Fruit fly (Drosophila melanogaster) whole organism, embryonic: Measurements from ENCODE around the gene Ugt37A2.

Experiments used
- Ada2b ChIP-seq: fragments of 200-800 bp; sonication (Bioruptor generic); IDR thresholded peaks from 2 replicates; pipeline ENCODE4 v1.3.6; 2022; ENCODE audit warnings: missing biosample characterization, missing genetic modification characterization
- Atf6 ChIP-seq: fragments of 200-800 bp; sonication (Bioruptor generic); IDR thresholded peaks from 2 replicates; pipeline ENCODE4 v1.3.6; 2022; ENCODE audit warnings: missing biosample characterization, missing genetic modification characterization
- Blimp-1 ChIP-seq: fragments of 200-800 bp; sonication (Bioruptor generic); optimal IDR thresholded peaks from 3 replicates; lab custom pipeline; 2018; ENCODE audit warnings: missing biosample characterization, missing genetic modification characterization, mild to moderate bottlenecking, moderate library complexity, missing genetic modification reagents
- CG1024 ChIP-seq: fragments of 200-800 bp; sonication (Bioruptor generic); IDR thresholded peaks from 2 replicates; pipeline ENCODE4 v1.3.6; 2022; ENCODE audit warnings: missing biosample characterization, missing genetic modification characterization
- CG10366 ChIP-seq: fragments of 200-800 bp; sonication (Bioruptor generic); IDR thresholded peaks from 2 replicates; pipeline ENCODE4 v1.3.6; 2022; ENCODE audit warnings: missing biosample characterization, missing genetic modification characterization
- CG11695 ChIP-seq: fragments of 200-800 bp; sonication (Bioruptor generic); IDR thresholded peaks from 3 replicates; pipeline ENCODE4 v1.3.6; 2022; ENCODE audit warnings: missing biosample characterization, missing genetic modification characterization
- CG12299 ChIP-seq: fragments of 200-800 bp; sonication (Bioruptor generic); optimal IDR thresholded peaks from 2 replicates; lab custom pipeline; 2018; ENCODE audit warnings: missing biosample characterization, mild to moderate bottlenecking, missing genetic modification characterization
- CG17359 ChIP-seq: fragments of 200-800 bp; sonication (Bioruptor generic); optimal IDR thresholded peaks from 3 replicates; lab custom pipeline; 2018; ENCODE audit warnings: missing biosample characterization, mild to moderate bottlenecking, missing genetic modification characterization, moderate library complexity
- CG18599 ChIP-seq: fragments of 200-800 bp; sonication (Bioruptor generic); optimal IDR thresholded peaks from 3 replicates; lab custom pipeline; 2017; ENCODE audit warnings: missing biosample characterization, missing genetic modification characterization, mild to moderate bottlenecking, moderate library complexity, missing genetic modification reagents
- CG18619 ChIP-seq: fragments of 200-800 bp; sonication (Bioruptor generic); optimal IDR thresholded peaks from 3 replicates; lab custom pipeline; 2017; ENCODE audit warnings: missing biosample characterization, mild to moderate bottlenecking, missing genetic modification characterization
- CG30403 ChIP-seq: fragments of 200-800 bp; sonication (Bioruptor generic); optimal IDR thresholded peaks from 3 replicates; lab custom pipeline; 2016; ENCODE audit warnings: missing biosample characterization, missing genetic modification characterization
- CG32532 ChIP-seq: fragments of 200-800 bp; sonication (Bioruptor generic); IDR thresholded peaks from 2 replicates; pipeline ENCODE4 v1.3.6; 2022; ENCODE audit warnings: missing biosample characterization, missing genetic modification characterization
- CG33213 ChIP-seq: fragments of 200-800 bp; sonication (Bioruptor generic); optimal IDR thresholded peaks from 3 replicates; lab custom pipeline; 2016; ENCODE audit warnings: missing biosample characterization, missing genetic modification characterization
- CG33557 ChIP-seq: fragments of 200-800 bp; sonication (Bioruptor generic); optimal IDR thresholded peaks from 2 replicates; lab custom pipeline; 2019; ENCODE audit warnings: missing biosample characterization, mild to moderate bottlenecking, missing genetic modification characterization, moderate library complexity
- CG3407 ChIP-seq: fragments of 200-800 bp; sonication (Bioruptor generic); optimal IDR thresholded peaks from 2 replicates; lab custom pipeline; 2018; ENCODE audit warnings: missing biosample characterization, mild to moderate bottlenecking, missing genetic modification characterization
- CG3838 ChIP-seq: fragments of 200-800 bp; sonication (Bioruptor generic); optimal IDR thresholded peaks from 3 replicates; lab custom pipeline; 2016; ENCODE audit warnings: missing biosample characterization, missing genetic modification characterization
- CG4617 ChIP-seq: fragments of 200-800 bp; sonication (Bioruptor generic); optimal IDR thresholded peaks from 3 replicates; lab custom pipeline; 2016; ENCODE audit warnings: missing biosample characterization, missing genetic modification characterization, borderline replicate concordance
- CG6654 ChIP-seq: fragments of 200-800 bp; sonication (Bioruptor generic); optimal IDR thresholded peaks from 2 replicates; lab custom pipeline; 2017; ENCODE audit warnings: missing biosample characterization, mild to moderate bottlenecking, missing genetic modification characterization
- CG7556 ChIP-seq: fragments of 200-800 bp; sonication (Bioruptor generic); optimal IDR thresholded peaks from 2 replicates; lab custom pipeline; 2017; ENCODE audit warnings: missing biosample characterization, mild to moderate bottlenecking, missing genetic modification characterization
- CG9215 ChIP-seq: fragments of 200-800 bp; sonication (Bioruptor generic); IDR thresholded peaks from 2 replicates; pipeline ENCODE4 v1.3.6; 2022; ENCODE audit warnings: missing biosample characterization, missing genetic modification characterization
- CG9876 ChIP-seq: fragments of 200-800 bp; sonication (Bioruptor generic); optimal IDR thresholded peaks from 2 replicates; lab custom pipeline; 2016; ENCODE audit warnings: missing biosample characterization, missing genetic modification characterization
- Doc2 ChIP-seq: fragments of 200-800 bp; sonication (Bioruptor generic); IDR thresholded peaks from 2 replicates; pipeline ENCODE4 v1.3.6; 2022; ENCODE audit warnings: missing biosample characterization, missing genetic modification characterization
- E2f1 ChIP-seq: fragments of 200-800 bp; sonication (Bioruptor generic); IDR thresholded peaks from 2 replicates; pipeline ENCODE4 v1.3.6; 2022; ENCODE audit warnings: missing biosample characterization, missing genetic modification characterization
- H2.0 ChIP-seq: fragments of 200-800 bp; sonication (Bioruptor generic); IDR thresholded peaks from 2 replicates; pipeline ENCODE4 v1.3.6; 2022; ENCODE audit warnings: missing biosample characterization, missing genetic modification characterization
- Hr3 ChIP-seq: fragments of 200-800 bp; sonication (Bioruptor generic); optimal IDR thresholded peaks from 3 replicates; lab custom pipeline; 2016; ENCODE audit warnings: missing biosample characterization, missing genetic modification characterization
- Lhr ChIP-seq: fragments of 200-800 bp; sonication (Bioruptor generic); optimal IDR thresholded peaks from 3 replicates; lab custom pipeline; 2017; ENCODE audit warnings: mild to moderate bottlenecking, missing biosample characterization, missing genetic modification reagents, missing genetic modification characterization
- Myb ChIP-seq: fragments of 200-800 bp; sonication (Bioruptor generic); optimal IDR thresholded peaks from 2 replicates; lab custom pipeline; 2016; ENCODE audit warnings: missing biosample characterization, missing genetic modification characterization
- NC2β ChIP-seq: fragments of 200-800 bp; sonication (Bioruptor generic); optimal IDR thresholded peaks from 2 replicates; lab custom pipeline; 2016; ENCODE audit warnings: missing biosample characterization, missing genetic modification characterization
- NfI ChIP-seq: fragments of 200-800 bp; sonication (Bioruptor generic); optimal IDR thresholded peaks from 3 replicates; lab custom pipeline; 2018; ENCODE audit warnings: missing biosample characterization, mild to moderate bottlenecking, missing genetic modification characterization, moderate library complexity
- Oaz ChIP-seq: fragments of 200-800 bp; sonication (Bioruptor generic); IDR thresholded peaks from 2 replicates; pipeline ENCODE4 v1.3.6; 2022; ENCODE audit warnings: missing biosample characterization, missing genetic modification characterization
- Ptx1 ChIP-seq: fragments of 200-800 bp; sonication (Bioruptor generic); IDR thresholded peaks from 2 replicates; pipeline ENCODE4 v1.3.6; 2022; ENCODE audit warnings: missing biosample characterization, missing genetic modification characterization
- Side ChIP-seq: fragments of 200-800 bp; sonication (Bioruptor generic); optimal IDR thresholded peaks from 2 replicates; lab custom pipeline; 2016; ENCODE audit warnings: missing biosample characterization, missing genetic modification characterization
- Sox102F ChIP-seq: fragments of 200-800 bp; sonication (Bioruptor generic); optimal IDR thresholded peaks from 2 replicates; lab custom pipeline; 2018; ENCODE audit warnings: missing biosample characterization, mild to moderate bottlenecking, missing genetic modification characterization, moderate library complexity
- Sry-β ChIP-seq: fragments of 200-800 bp; sonication (Bioruptor generic); optimal IDR thresholded peaks from 2 replicates; lab custom pipeline; 2018; ENCODE audit warnings: missing biosample characterization, mild to moderate bottlenecking, missing genetic modification characterization, moderate library complexity
- YL-1 ChIP-seq: fragments of 200-800 bp; sonication (Bioruptor generic); optimal IDR thresholded peaks from 3 replicates; lab custom pipeline; 2017; ENCODE audit warnings: missing biosample characterization, mild to moderate bottlenecking, missing genetic modification characterization
- abd-A ChIP-seq: fragments of 200-800 bp; sonication (Bioruptor generic); optimal IDR thresholded peaks from 3 replicates; lab custom pipeline; 2019; ENCODE audit warnings: missing biosample characterization, mild to moderate bottlenecking, missing genetic modification characterization, moderate library complexity
- cad ChIP-seq: fragments of >200 bp; optimal IDR thresholded peaks from 2 replicates; lab custom pipeline; 2017; ENCODE audit warnings: missing biosample characterization, missing genetic modification characterization
- hth ChIP-seq: fragments of >200 bp; optimal IDR thresholded peaks from 2 replicates; lab custom pipeline; 2017; ENCODE audit warnings: inconsistent platforms
- luna ChIP-seq: fragments of 200-800 bp; sonication (Bioruptor generic); optimal IDR thresholded peaks from 2 replicates; lab custom pipeline; 2016; ENCODE audit warnings: missing biosample characterization, missing genetic modification characterization
- nmo ChIP-seq: fragments of 200-800 bp; sonication (Bioruptor generic); optimal IDR thresholded peaks from 2 replicates; lab custom pipeline; 2018; ENCODE audit warnings: missing biosample characterization, mild to moderate bottlenecking, missing genetic modification characterization, moderate library complexity
- pan ChIP-seq, 4 experiments: fragments of >200 bp in 3 of 4; fragments of 200-800 bp in 1 of 4; sonication (Bioruptor generic) in 1 of 4; optimal IDR thresholded peaks in 3 of 4; IDR thresholded peaks in 1 of 4; 2 replicates each; pipeline versions ENCODE4 v1.3.6 to Lab custom; 2017 to 2022; ENCODE audit warnings: missing biosample characterization in 2 of 4, missing genetic modification characterization in 2 of 4, mixed read lengths in 1 of 4
- pnt ChIP-seq: fragments of 200-800 bp; sonication (Bioruptor generic); optimal IDR thresholded peaks from 3 replicates; lab custom pipeline; 2016; ENCODE audit warnings: missing biosample characterization, missing genetic modification characterization
- ssp ChIP-seq: fragments of 200-800 bp; sonication (Bioruptor generic); IDR thresholded peaks from 2 replicates; pipeline ENCODE4 v1.3.6; 2022; ENCODE audit warnings: missing biosample characterization, missing genetic modification characterization
- toy ChIP-seq: fragments of 200-800 bp; sonication (Bioruptor generic); IDR thresholded peaks from 2 replicates; pipeline ENCODE4 v1.3.6; 2022; ENCODE audit warnings: missing biosample characterization, missing genetic modification characterization
- tup ChIP-seq: fragments of 200-800 bp; sonication (Bioruptor generic); optimal IDR thresholded peaks from 2 replicates; lab custom pipeline; 2016; ENCODE audit warnings: missing biosample characterization, mild to moderate bottlenecking, missing genetic modification characterization, moderate library complexity
- vvl ChIP-seq: fragments of 200-800 bp; sonication (Bioruptor generic); IDR thresholded peaks from 2 replicates; pipeline ENCODE4 v1.3.6; 2022; ENCODE audit warnings: missing biosample characterization, missing genetic modification characterization
- zfh1 ChIP-seq: fragments of 200-800 bp; sonication (Bioruptor generic); IDR thresholded peaks from 3 replicates; pipeline ENCODE4 v1.3.6; 2022; ENCODE audit warnings: missing biosample characterization, missing genetic modification characterization

Ugt37A2 gene

dm6 chr3R:12723759-12724158 lies 15.7 kb upstream of the Ugt37A2 start (continued):
- TF ChIP-seq Sox102F (GFP tag; lab: Kevin White, UChicago) (peak; percentile 28), zfh1 (no peak), tup (GFP tag; lab: Kevin White, UChicago) (no peak), CG30403 (GFP tag; lab: Kevin White, UChicago) (peak; percentile 2), vvl (GFP tag; lab: Robert Waterston, UW) (peak; percentile 44), CG32532 (GFP tag; lab: Robert Waterston, UW) (peak; percentile 69; the same call in 1 of the 2 replicates), Ptx1 (no peak)

DNA sequence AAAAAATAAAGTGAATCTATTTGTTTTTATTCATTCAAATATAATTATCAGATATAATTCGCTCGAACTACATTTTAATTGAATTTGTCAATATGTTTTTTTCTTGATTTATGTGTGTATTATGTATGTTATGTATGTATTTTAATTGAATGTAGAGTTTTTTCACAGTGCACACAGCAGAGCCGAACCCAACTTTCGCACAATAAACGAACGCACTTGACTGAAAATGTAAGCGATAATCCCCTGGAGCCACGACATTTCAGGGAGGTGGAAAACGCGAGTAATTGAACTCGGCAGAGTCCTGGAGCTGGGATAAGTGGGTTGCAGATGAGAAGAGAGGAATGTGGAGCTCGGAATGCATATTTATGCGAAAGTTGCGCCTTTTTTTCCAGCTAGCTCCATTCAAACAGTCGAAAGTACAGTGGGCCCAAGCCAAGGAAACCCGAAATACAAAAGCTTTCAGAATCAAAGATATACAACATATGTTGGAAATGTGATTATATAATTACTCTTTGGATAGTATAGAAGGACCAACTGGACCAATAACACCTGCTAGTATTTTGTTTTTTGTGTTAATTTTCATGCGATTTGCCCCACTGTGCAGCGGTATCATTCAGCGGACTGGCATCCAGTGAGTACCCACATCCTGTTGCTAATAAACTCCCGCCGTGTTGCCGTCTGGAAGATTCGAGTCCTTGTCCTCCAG lies 11.3 kb upstream of the Ugt37A2 start:
- TF ChIP-seq CG17359 (tag; lab: Kevin White, UChicago): peak; percentile 4
- no peak for TF ChIP-seq nmo
- peak; percentile 23 for TF ChIP-seq NfI (GFP tag; lab: Kevin White, UChicago)
- TF ChIP-seq toy (GFP tag; lab: Robert Waterston, UW): no peak
- TF ChIP-seq CG9876 (GFP tag; lab: Kevin White, UChicago): no peak
- no peak for TF ChIP-seq hth
- peak; percentile 14 for TF ChIP-seq abd-A (tag; lab: Kevin White, UChicago)
- TF ChIP-seq cad (GFP tag; lab: Kevin White, UChicago): no peak
- peak; percentile 60 for TF ChIP-seq CG18599
- TF ChIP-seq Blimp-1 (GFP tag; lab: Kevin White, UChicago): no peak
- no peak for TF ChIP-seq pan (optimal IDR thresholded peaks at IDR 0.05; lab: Kevin White, UChicago)
- TF ChIP-seq pan (GFP tag; optimal IDR thresholded peaks at IDR 0.05 in 1 of 2, IDR thresholded peaks at IDR 0.05 in 1 of 2): peak in 1 of 2 experiments; percentile 62
- no peak for TF ChIP-seq E2f1 (GFP tag; lab: Robert Waterston, UW)
- no peak for TF ChIP-seq Side (GFP tag; lab: Kevin White, UChicago)
- TF ChIP-seq CG3838 (GFP tag; lab: Kevin White, UChicago): no peak
- no peak for TF ChIP-seq NC2β (GFP tag; lab: Kevin White, UChicago)
- peak; percentile 19; the same call in 1 of the 2 replicates for TF ChIP-seq ssp (GFP tag; lab: Robert Waterston, UW)
- peak; percentile 21 for TF ChIP-seq CG18619 (GFP tag; lab: Kevin White, UChicago)
- peak; percentile 28; the same call in 1 of the 2 replicates for TF ChIP-seq Atf6 (GFP tag; lab: Robert Waterston, UW)
- TF ChIP-seq CG9215 (GFP tag; lab: Robert Waterston, UW): peak; percentile 33; the same call in 1 of the 2 replicates
- no peak for TF ChIP-seq CG33557 (GFP tag; lab: Kevin White, UChicago)
- peak; percentile 1 for TF ChIP-seq Myb (GFP tag; lab: Kevin White, UChicago)
- TF ChIP-seq pnt: no peak
- no peak for TF ChIP-seq Lhr (GFP tag; lab: Kevin White, UChicago)
- peak; percentile 31; the same call in 1 of the 2 replicates for TF ChIP-seq Ada2b (GFP tag; lab: Robert Waterston, UW)
- TF ChIP-seq CG12299: no peak
- peak; percentile 49; the same call in 1 of the 2 replicates for TF ChIP-seq Ptx1
- no peak for TF ChIP-seq CG4617 (GFP tag; lab: Kevin White, UChicago)
- no peak for TF ChIP-seq CG11695
- no peak for TF ChIP-seq luna
- 0 out of 2 replicates have a peak, but pooled peaks have one; percentile 4 for TF ChIP-seq H2.0
- peak; percentile 22; the same call in 1 of the 2 replicates for TF ChIP-seq Oaz (GFP tag; lab: Robert Waterston, UW)
- TF ChIP-seq CG7556: peak; percentile 49
- no peak for TF ChIP-seq CG1024
- no peak for TF ChIP-seq Sry-β (GFP tag; lab: Kevin White, UChicago)
- TF ChIP-seq CG33213 (GFP tag; lab: Kevin White, UChicago): no peak
- peak; percentile 17 for TF ChIP-seq CG30403 (GFP tag; lab: Kevin White, UChicago)
- no peak for TF ChIP-seq Doc2
- peak; percentile 11 for TF ChIP-seq CG6654 (GFP tag; lab: Kevin White, UChicago)
- no peak for TF ChIP-seq CG3407 (GFP tag; lab: Kevin White, UChicago)
- peak; percentile 27; the same call in 1 of the 2 replicates for TF ChIP-seq CG10366 (GFP tag; lab: Robert Waterston, UW)
- TF ChIP-seq YL-1 (GFP tag; lab: Kevin White, UChicago): no peak
- TF ChIP-seq Hr3 (GFP tag; lab: Kevin White, UChicago): no peak
